Fruit fly (Drosophila melanogaster): ENCODE data around the gene Ntf-2r.

- TF ChIP-seq CG15710 (tag; optimal IDR thresholded peaks at IDR 0.05) (no peak), CG13204 (GFP tag; optimal IDR thresholded peaks at IDR 0.05) (no peak), CG14655 (GFP tag; optimal IDR thresholded peaks at IDR 0.05) (no peak), CG34367 (tag; optimal IDR thresholded peaks at IDR 0.05) (no peak), CG32121 (GFP tag; IDR thresholded peaks at IDR 0.05) (no peak), rn (GFP tag; IDR thresholded peaks at IDR 0.05) (no peak)
Observed at dm6 chr2L:18486828-18487227, 32.4 kb downstream of the Ntf-2r start.
